Fruit fly (Drosophila melanogaster) whole organism, pupa: ENCODE data around the gene CG10650.

Experiments
- CG10348 ChIP-seq: fragments of 200-800 bp; sonication (Bioruptor generic); IDR thresholded peaks from 2 replicates; pipeline ENCODE4 v1.3.6; 2022; ENCODE audit warnings: missing biosample characterization, missing genetic modification characterization
- CG12605 ChIP-seq: fragments of 200-800 bp; sonication (Bioruptor generic); IDR thresholded peaks from 2 replicates; pipeline ENCODE4 v1.3.6; 2022; ENCODE audit warnings: missing biosample characterization, missing genetic modification characterization
- CG13204 ChIP-seq: fragments of 200-800 bp; sonication (Bioruptor generic); optimal IDR thresholded peaks from 2 replicates; lab custom pipeline; 2018; ENCODE audit warnings: missing biosample characterization, mild to moderate bottlenecking, missing genetic modification characterization, moderate library complexity
- CG14655 ChIP-seq: fragments of 200-800 bp; sonication (Bioruptor generic); optimal IDR thresholded peaks from 3 replicates; lab custom pipeline; 2017; ENCODE audit warnings: mild to moderate bottlenecking, missing biosample characterization, missing genetic modification reagents, missing genetic modification characterization
- CG15710 ChIP-seq: fragments of 200-800 bp; sonication (Bioruptor generic); optimal IDR thresholded peaks from 2 replicates; lab custom pipeline; 2018; ENCODE audit warnings: missing biosample characterization, mild to moderate bottlenecking, missing genetic modification characterization, moderate library complexity
- CG17806 ChIP-seq: fragments of 200-800 bp; sonication (Bioruptor generic); optimal IDR thresholded peaks from 2 replicates; lab custom pipeline; 2018; ENCODE audit warnings: missing biosample characterization, mild to moderate bottlenecking, missing genetic modification characterization, moderate library complexity
- CG32121 ChIP-seq: fragments of 200-800 bp; sonication (Bioruptor generic); IDR thresholded peaks from 2 replicates; pipeline ENCODE4 v1.3.6; 2022; ENCODE audit warnings: missing biosample characterization, missing genetic modification characterization
- CG34367 ChIP-seq: fragments of 200-800 bp; sonication (Bioruptor generic); optimal IDR thresholded peaks from 2 replicates; lab custom pipeline; 2018; ENCODE audit warnings: missing biosample characterization, mild to moderate bottlenecking, missing genetic modification characterization
- CG4496 ChIP-seq: fragments of 200-800 bp; sonication (Bioruptor generic); IDR thresholded peaks from 3 replicates; pipeline ENCODE4 v1.3.6; 2022; ENCODE audit warnings: missing biosample characterization, missing genetic modification characterization
- CG8159 ChIP-seq: fragments of 200-800 bp; sonication (Bioruptor generic); optimal IDR thresholded peaks from 3 replicates; lab custom pipeline; 2018; ENCODE audit warnings: missing biosample characterization, mild to moderate bottlenecking, missing genetic modification characterization, moderate library complexity
- CG8301 ChIP-seq: fragments of 200-800 bp; sonication (Bioruptor generic); optimal IDR thresholded peaks from 2 replicates; lab custom pipeline; 2018; ENCODE audit warnings: missing biosample characterization, mild to moderate bottlenecking, missing genetic modification characterization
- CG9948 ChIP-seq: fragments of 200-800 bp; sonication (Bioruptor generic); optimal IDR thresholded peaks from 2 replicates; lab custom pipeline; 2018; ENCODE audit warnings: missing biosample characterization, mild to moderate bottlenecking, missing genetic modification characterization, moderate library complexity
- D1 ChIP-seq: fragments of 200-800 bp; sonication (Bioruptor generic); optimal IDR thresholded peaks from 2 replicates; lab custom pipeline; 2018; ENCODE audit warnings: missing biosample characterization, mild to moderate bottlenecking, missing genetic modification characterization, moderate library complexity
- EcR ChIP-seq: fragments of 200-800 bp; sonication (Bioruptor generic); optimal IDR thresholded peaks from 3 replicates; lab custom pipeline; 2019; ENCODE audit warnings: missing biosample characterization, missing genetic modification characterization, mild to moderate bottlenecking, moderate library complexity, missing genetic modification reagents
- Ets98B ChIP-seq: fragments of 200-800 bp; sonication (Bioruptor generic); IDR thresholded peaks from 2 replicates; pipeline ENCODE4 v1.3.6; 2022; ENCODE audit warnings: missing biosample characterization, missing genetic modification characterization
- Pif1A ChIP-seq: fragments of 200-800 bp; sonication (Bioruptor generic); optimal IDR thresholded peaks from 3 replicates; lab custom pipeline; 2016; ENCODE audit warnings: missing biosample characterization, missing genetic modification characterization
- Pif1B ChIP-seq: fragments of 200-800 bp; sonication (Bioruptor generic); optimal IDR thresholded peaks from 3 replicates; lab custom pipeline; 2016; ENCODE audit warnings: missing biosample characterization, missing genetic modification characterization
- Snoo ChIP-seq: fragments of 200-800 bp; sonication (Bioruptor generic); optimal IDR thresholded peaks from 3 replicates; lab custom pipeline; 2017; ENCODE audit warnings: missing biosample characterization, mild to moderate bottlenecking, missing genetic modification characterization, inconsistent platforms
- fd96Ca ChIP-seq: fragments of 200-800 bp; sonication (Bioruptor generic); IDR thresholded peaks from 3 replicates; pipeline ENCODE4 v1.3.6; 2022; ENCODE audit warnings: missing biosample characterization, missing genetic modification characterization
- gl ChIP-seq: fragments of 200-800 bp; sonication (Bioruptor generic); optimal IDR thresholded peaks from 2 replicates; lab custom pipeline; 2018; ENCODE audit warnings: missing biosample characterization, mild to moderate bottlenecking, missing genetic modification characterization
- rn ChIP-seq: fragments of 200-800 bp; sonication (Bioruptor generic); IDR thresholded peaks from 2 replicates; pipeline ENCODE4 v1.3.6; 2022; ENCODE audit warnings: missing biosample characterization, missing genetic modification characterization

The CG10650 gene

dm6 chr2L:18951674-18952073 is 44.1 kb downstream of the CG10650 start, which contains the start of gene Nedd8:
Nedd8 (minus strand) TSS chr2L:18951837.
- no peak for TF ChIP-seq EcR
- no peak for TF ChIP-seq rn (GFP tag; lab: Robert Waterston, UW)
- no peak for TF ChIP-seq Pif1A
- TF ChIP-seq CG9948 (tag; lab: Kevin White, UChicago), result no peak
- no peak for TF ChIP-seq Ets98B
- TF ChIP-seq CG13204 (GFP tag; lab: Kevin White, UChicago), result no peak
- no peak for TF ChIP-seq CG17806 (tag; lab: Kevin White, UChicago)
- no peak for TF ChIP-seq Snoo (tag; lab: Kevin White, UChicago)
- no peak for TF ChIP-seq CG34367

dm6 chr2L:18948724-18949108 is 47.0 kb downstream of the CG10650 start, which contains the start of gene CG10428:
CG10428 (plus strand) TSS chr2L:18948884.
- no peak for TF ChIP-seq fd96Ca

- TF ChIP-seq CG13204 (GFP tag; lab: Kevin White, UChicago) (peak; percentile 80), EcR (no peak), CG4496 (peak; percentile 80), CG9948 (tag; lab: Kevin White, UChicago) (peak; percentile 90), CG34367 (peak; percentile 86), fd96Ca (peak; percentile 15; the same call in 1 of the 3 replicates), gl (tag; lab: Kevin White, UChicago) (peak; percentile 54), CG8301 (tag; lab: Kevin White, UChicago) (peak; percentile 81), CG32121 (GFP tag; lab: Robert Waterston, UW) (0 out of 2 replicates have a peak, but pooled peaks have one; percentile 37), CG12605 (GFP tag; lab: Robert Waterston, UW) (peak; percentile 42; the same call in 1 of the 2 replicates), CG17806 (tag; lab: Kevin White, UChicago) (peak; percentile 82), Pif1A (peak; percentile 82), D1 (tag; lab: Kevin White, UChicago) (peak; percentile 69), CG15710 (tag; lab: Kevin White, UChicago) (peak; percentile 94), CG8159 (tag; lab: Kevin White, UChicago) (peak; percentile 90), rn (GFP tag; lab: Robert Waterston, UW) (peak; percentile 50; the same call in 1 of the 2 replicates), Pif1B (peak; percentile 83), Snoo (tag; lab: Kevin White, UChicago) (peak; percentile 75), CG10348 (GFP tag; lab: Robert Waterston, UW) (no peak), CG14655 (GFP tag; lab: Kevin White, UChicago) (peak; percentile 91), Ets98B (peak; percentile 30; the same call in 1 of the 2 replicates)
Observed at dm6 chr2L:18948065-18948723, 47.5 kb downstream of the CG10650 start.

- no peak for TF ChIP-seq CG8159 (tag; lab: Kevin White, UChicago)
- TF ChIP-seq CG32121 (GFP tag; lab: Robert Waterston, UW), result peak; percentile 15; the same call in 1 of the 2 replicates
- TF ChIP-seq CG14655 (GFP tag; lab: Kevin White, UChicago), result no peak
- no peak for TF ChIP-seq rn (GFP tag; lab: Robert Waterston, UW)
- TF ChIP-seq CG13204 (GFP tag; lab: Kevin White, UChicago), result no peak
- TF ChIP-seq CG12605 (GFP tag; lab: Robert Waterston, UW), result no peak
- no peak for TF ChIP-seq CG10348 (GFP tag; lab: Robert Waterston, UW)
- TF ChIP-seq CG34367, result no peak
- TF ChIP-seq Snoo (tag; lab: Kevin White, UChicago), result no peak
- TF ChIP-seq Pif1A, result no peak
- no peak for TF ChIP-seq Ets98B
- TF ChIP-seq Pif1B, result no peak
- no peak for TF ChIP-seq CG17806 (tag; lab: Kevin White, UChicago)
- peak; percentile 86 for TF ChIP-seq EcR
Observed at dm6 chr2L:18947515-18947998, 48.2 kb downstream of the CG10650 start.

dm6 chr2L:18946636-18947514 is 48.9 kb downstream of the CG10650 start:
- TF ChIP-seq CG12605 (GFP tag; lab: Robert Waterston, UW) (no peak; the same call in none of the 2 replicates), CG32121 (GFP tag; lab: Robert Waterston, UW) (no peak), CG17806 (tag; lab: Kevin White, UChicago) (peak; percentile 87), Snoo (tag; lab: Kevin White, UChicago) (peak; percentile 73), CG9948 (tag; lab: Kevin White, UChicago) (peak; percentile 94), CG8159 (tag; lab: Kevin White, UChicago) (peak; percentile 96), fd96Ca (no peak), CG10348 (GFP tag; lab: Robert Waterston, UW) (no peak), CG14655 (GFP tag; lab: Kevin White, UChicago) (peak; percentile 89), CG4496 (no peak; the same call in 2 of the 3 replicates), rn (GFP tag; lab: Robert Waterston, UW) (no peak), D1 (tag; lab: Kevin White, UChicago) (peak; percentile 87), Pif1A (peak; percentile 27), Pif1B (peak; percentile 50), gl (tag; lab: Kevin White, UChicago) (no peak), CG15710 (tag; lab: Kevin White, UChicago) (peak; percentile 95), Ets98B (no peak), CG34367 (peak; percentile 81), EcR (peak; percentile 85), CG8301 (tag; lab: Kevin White, UChicago) (peak; percentile 56), CG13204 (GFP tag; lab: Kevin White, UChicago) (peak; percentile 68)
